Fruit fly (Drosophila melanogaster): ENCODE results near the gene CG12231.

Gene CG12231

dm6 chrX:19494830-19495610, 36.5 kb downstream of the CG12231 start, which contains the start of the genes ksh, CG14200 and Pfrx (continued):
- peak; percentile 94 for TF ChIP-seq CG7963 (GFP tag; IDR thresholded peaks at IDR 0.05; ENCODE audit: partially characterized antibody)
- peak; percentile 92 for TF ChIP-seq BEAF-32 (GFP tag; optimal IDR thresholded peaks at IDR 0.05)
- TF ChIP-seq YL-1 (GFP tag; optimal IDR thresholded peaks at IDR 0.05), result no peak
- no peak for TF ChIP-seq Kr (GFP tag; optimal IDR thresholded peaks at IDR 0.05)
- TF ChIP-seq Xbp1 (GFP tag; optimal IDR thresholded peaks at IDR 0.05), result no peak
- peak; percentile 91 for TF ChIP-seq knrl (GFP tag; IDR thresholded peaks at IDR 0.05; ENCODE audit: partially characterized antibody)
- no peak for TF ChIP-seq CG16779 (GFP tag; IDR thresholded peaks at IDR 0.05)
- TF ChIP-seq CG30020 (tag; optimal IDR thresholded peaks at IDR 0.05), result peak; percentile 82
- no peak for TF ChIP-seq CG2199 (GFP tag; IDR thresholded peaks at IDR 0.05)
- no peak for TF ChIP-seq CG31365 (tag; optimal IDR thresholded peaks at IDR 0.05)
- peak; percentile 45; the same call in 1 of the 2 replicates for TF ChIP-seq CG3847 (GFP tag; IDR thresholded peaks at IDR 0.05)
- no peak for TF ChIP-seq CG10654 (GFP tag; optimal IDR thresholded peaks at IDR 0.05)
- no peak for TF ChIP-seq Meics (GFP tag; optimal IDR thresholded peaks at IDR 0.05)
- TF ChIP-seq CG8089 (GFP tag; optimal IDR thresholded peaks at IDR 0.05), result no peak
- no peak for TF ChIP-seq abd-A (tag; optimal IDR thresholded peaks at IDR 0.05)
- TF ChIP-seq CoRest (tag; optimal IDR thresholded peaks at IDR 0.05), result peak; percentile 22
- TF ChIP-seq CG3995 (GFP tag; optimal IDR thresholded peaks at IDR 0.05), result no peak
- no peak for TF ChIP-seq ftz-f1 (GFP tag; optimal IDR thresholded peaks at IDR 0.05)
- no peak for TF ChIP-seq prd (optimal IDR thresholded peaks at IDR 0.05)
- peak; percentile 57 for TF ChIP-seq prd (GFP tag; IDR thresholded peaks at IDR 0.05)
- no peak for TF ChIP-seq salm (tag; optimal IDR thresholded peaks at IDR 0.05)
- TF ChIP-seq CG8924 (tag; optimal IDR thresholded peaks at IDR 0.05), result no peak
- no peak for TF ChIP-seq esg (GFP tag; conservative IDR thresholded peaks at IDR 0.05)
- no peak for TF ChIP-seq Stat92E (GFP tag; optimal IDR thresholded peaks at IDR 0.05)
- no peak for TF ChIP-seq seq (GFP tag; IDR thresholded peaks at IDR 0.05)
- TF ChIP-seq Hr39 (optimal IDR thresholded peaks at IDR 0.05), result no peak
- no peak for TF ChIP-seq CG4404 (GFP tag; IDR thresholded peaks at IDR 0.05)
- TF ChIP-seq CG30431 (GFP tag; optimal IDR thresholded peaks at IDR 0.05), result no peak
- TF ChIP-seq her (GFP tag; optimal IDR thresholded peaks at IDR 0.05), result peak; percentile 10
- no peak for TF ChIP-seq CG4282 (GFP tag; optimal IDR thresholded peaks at IDR 0.05)
- TF ChIP-seq chn (GFP tag; optimal IDR thresholded peaks at IDR 0.05), result no peak
- TF ChIP-seq da (GFP tag; optimal IDR thresholded peaks at IDR 0.05), result no peak
- no peak for TF ChIP-seq Hmx (GFP tag; optimal IDR thresholded peaks at IDR 0.05)
- TF ChIP-seq sim (GFP tag; IDR thresholded peaks at IDR 0.05), result no peak
- no peak for TF ChIP-seq Atf6 (GFP tag; IDR thresholded peaks at IDR 0.05)
- no peak for TF ChIP-seq pita (GFP tag; optimal IDR thresholded peaks at IDR 0.05)
- no peak for TF ChIP-seq CG4707 (GFP tag; optimal IDR thresholded peaks at IDR 0.05)
- no peak for TF ChIP-seq croc (GFP tag; conservative IDR thresholded peaks at IDR 0.05)
- no peak for TF ChIP-seq aop (GFP tag; IDR thresholded peaks at IDR 0.05)
- TF ChIP-seq shn (GFP tag; optimal IDR thresholded peaks at IDR 0.05), result peak; percentile 28
- TF ChIP-seq CG7839 (tag; optimal IDR thresholded peaks at IDR 0.05), result no peak
- no peak for TF ChIP-seq nau (GFP tag; optimal IDR thresholded peaks at IDR 0.05)
- peak; percentile 23 for TF ChIP-seq CG11504 (tag; optimal IDR thresholded peaks at IDR 0.05)
- TF ChIP-seq dimm (GFP tag; IDR thresholded peaks at IDR 0.05), result no peak
- peak; percentile 65 for TF ChIP-seq Hr3 (GFP tag; optimal IDR thresholded peaks at IDR 0.05)
- TF ChIP-seq CG2875 (GFP tag; optimal IDR thresholded peaks at IDR 0.05), result no peak
- no peak for TF ChIP-seq bsh (GFP tag; optimal IDR thresholded peaks at IDR 0.05)
- no peak for TF ChIP-seq sens (GFP tag)
- peak; percentile 98 for TF ChIP-seq ssp (GFP tag; IDR thresholded peaks at IDR 0.05)
- no peak for TF ChIP-seq pnt (GFP tag; optimal IDR thresholded peaks at IDR 0.05)
- no peak for TF ChIP-seq CG7928 (GFP tag; optimal IDR thresholded peaks at IDR 0.05)
